Fruit fly (Drosophila melanogaster): Measurements from ENCODE around the gene CG14907.

DNA sequence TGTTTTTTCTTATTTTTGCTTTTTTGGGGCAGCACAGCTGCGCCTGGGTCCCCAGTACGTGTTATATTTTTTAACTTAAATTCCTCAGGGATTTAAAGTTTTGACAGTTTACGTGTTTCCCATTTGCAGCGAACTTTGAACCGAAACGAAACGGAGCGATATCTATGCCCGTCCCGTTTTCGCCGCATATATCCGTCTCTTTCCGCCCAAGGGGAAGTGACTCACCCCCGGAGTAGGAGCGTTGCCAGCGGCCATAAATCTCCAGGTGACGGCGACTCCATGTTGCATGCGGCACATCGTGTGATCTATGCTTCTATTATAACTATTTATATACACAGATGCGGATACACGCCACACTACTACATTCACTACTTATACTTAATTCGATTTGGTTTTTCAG is 9.6 kb upstream of the CG14907 start:
- no peak for TF ChIP-seq kah (GFP tag; optimal IDR thresholded peaks at IDR 0.05)
- TF ChIP-seq Antp (GFP tag; optimal IDR thresholded peaks at IDR 0.05): no peak
- no peak for TF ChIP-seq Neu2 (GFP tag; optimal IDR thresholded peaks at IDR 0.05; ENCODE audit: borderline replicate concordance)
- no peak for TF ChIP-seq CG2129 (GFP tag; IDR thresholded peaks at IDR 0.05; ENCODE audit: partially characterized antibody)
- no peak for TF ChIP-seq CG8478 (optimal IDR thresholded peaks at IDR 0.05)
- no peak for TF ChIP-seq HLH3B (GFP tag; IDR thresholded peaks at IDR 0.05)
- TF ChIP-seq ERR (GFP tag; optimal IDR thresholded peaks at IDR 0.05): no peak
- no peak for TF ChIP-seq Dbx (GFP tag; IDR thresholded peaks at IDR 0.05)
- TF ChIP-seq hbn (GFP tag; IDR thresholded peaks at IDR 0.05; ENCODE audit: partially characterized antibody): no peak
- no peak for TF ChIP-seq kay (GFP tag; optimal IDR thresholded peaks at IDR 0.05)
- TF ChIP-seq CG10431 (GFP tag; optimal IDR thresholded peaks at IDR 0.05): no peak
- TF ChIP-seq CG10543 (GFP tag; optimal IDR thresholded peaks at IDR 0.05): no peak
- no peak for TF ChIP-seq CG5245 (GFP tag; optimal IDR thresholded peaks at IDR 0.05)
- TF ChIP-seq CG18476 (GFP tag; optimal IDR thresholded peaks at IDR 0.05): no peak

All from whole organism, embryonic.